Worm (Caenorhabditis elegans) whole organism, mixed stage, embryonic: ENCODE measurements around the gene nos-3.

Experiments
- M03D4.4 ChIP-seq: sonication (generic microtip); optimal IDR thresholded peaks from 2 replicates; lab custom pipeline; 2017; ENCODE audit warnings: mild to moderate bottlenecking, missing genetic modification characterization, missing compliant biosample characterization
- bed-3 ChIP-seq: fragments of 200-800 bp; sonication (Bioruptor generic); optimal IDR thresholded peaks from 3 replicates; lab custom pipeline; 2018; ENCODE audit warnings: mild to moderate bottlenecking, missing genetic modification characterization, moderate library complexity, missing compliant biosample characterization
- blmp-1 ChIP-seq: fragments of 150-350 bp; optimal IDR thresholded peaks from 2 replicates; lab custom pipeline; 2014; ENCODE audit warnings: missing biosample characterization, missing genetic modification characterization
- ceh-43 ChIP-seq: fragments of 200-800 bp; sonication (Bioruptor generic); optimal IDR thresholded peaks from 2 replicates; lab custom pipeline; 2018; ENCODE audit warnings: mild to moderate bottlenecking, missing genetic modification characterization, moderate library complexity, missing compliant biosample characterization
- ceh-83 ChIP-seq: fragments of 200-800 bp; sonication (Bioruptor generic); optimal IDR thresholded peaks from 2 replicates; lab custom pipeline; 2018; ENCODE audit warnings: mild to moderate bottlenecking, missing genetic modification characterization, missing compliant biosample characterization
- ces-1 ChIP-seq: fragments of 150-350 bp; optimal IDR thresholded peaks from 2 replicates; lab custom pipeline; 2014; ENCODE audit warnings: missing biosample characterization, missing genetic modification reagents, missing genetic modification characterization
- cnd-1 ChIP-seq: fragments of 200-800 bp; sonication (Bioruptor generic); optimal IDR thresholded peaks from 2 replicates; lab custom pipeline; 2018; ENCODE audit warnings: mild to moderate bottlenecking, missing genetic modification characterization, missing compliant biosample characterization
- drap-1 ChIP-seq: fragments of 200-800 bp; sonication (Bioruptor generic); optimal IDR thresholded peaks from 3 replicates; lab custom pipeline; 2018; ENCODE audit warnings: mild to moderate bottlenecking, missing genetic modification characterization, missing compliant biosample characterization
- elt-1 ChIP-seq: sonication (generic microtip); optimal IDR thresholded peaks from 2 replicates; lab custom pipeline; 2017; ENCODE audit warnings: missing genetic modification characterization, mild to moderate bottlenecking, missing compliant biosample characterization, antibody characterized with exemption, moderate library complexity, borderline replicate concordance; ENCODE audit not compliant: insufficient read depth
- elt-3 ChIP-seq: fragments of 150-350 bp; optimal IDR thresholded peaks from 2 replicates; lab custom pipeline; 2014; ENCODE audit warnings: missing biosample characterization, missing genetic modification characterization
- flh-1 ChIP-seq: fragments of 200-800 bp; sonication (Bioruptor generic); optimal IDR thresholded peaks from 2 replicates; lab custom pipeline; 2018; ENCODE audit warnings: mild to moderate bottlenecking, missing genetic modification characterization, moderate library complexity, missing compliant biosample characterization
- ham-2 ChIP-seq: fragments of 200-800 bp; sonication (Bioruptor generic); optimal IDR thresholded peaks from 2 replicates; lab custom pipeline; 2018; ENCODE audit warnings: mild to moderate bottlenecking, missing genetic modification characterization, missing compliant biosample characterization
- lsy-2 ChIP-seq: fragments of 150-350 bp; optimal IDR thresholded peaks from 2 replicates; lab custom pipeline; 2014; ENCODE audit warnings: missing biosample characterization, missing genetic modification characterization
- mab-5 ChIP-seq: fragments of 150-350 bp; optimal IDR thresholded peaks from 2 replicates; lab custom pipeline; 2014; ENCODE audit warnings: missing biosample characterization, missing genetic modification characterization
- nhr-12 ChIP-seq: fragments of 150-350 bp; optimal IDR thresholded peaks from 2 replicates; lab custom pipeline; 2014; ENCODE audit warnings: missing biosample characterization, missing genetic modification characterization
- nhr-2 ChIP-seq: fragments of 150-350 bp; optimal IDR thresholded peaks from 2 replicates; lab custom pipeline; 2014; ENCODE audit warnings: missing biosample characterization, missing genetic modification characterization
- nhr-237 ChIP-seq: fragments of 150-350 bp; optimal IDR thresholded peaks from 2 replicates; lab custom pipeline; 2014; ENCODE audit warnings: missing biosample characterization, missing genetic modification characterization
- nhr-28 ChIP-seq: fragments of 150-350 bp; optimal IDR thresholded peaks from 2 replicates; lab custom pipeline; 2014; ENCODE audit warnings: missing biosample characterization, missing genetic modification characterization
- pha-4 ChIP-seq: fragments of 150-350 bp; optimal IDR thresholded peaks from 2 replicates; lab custom pipeline; 2018; ENCODE audit warnings: missing biosample characterization, missing genetic modification reagents, missing genetic modification characterization
- snpc-4 ChIP-seq: fragments of 150-350 bp; optimal IDR thresholded peaks from 2 replicates; lab custom pipeline; 2014; ENCODE audit warnings: missing biosample characterization, missing genetic modification characterization
- sptf-1 ChIP-seq: sonication (generic microtip); optimal IDR thresholded peaks from 2 replicates; lab custom pipeline; 2017; ENCODE audit warnings: mild to moderate bottlenecking, missing genetic modification characterization, moderate library complexity, missing compliant biosample characterization
- tbx-8 ChIP-seq: fragments of 200-800 bp; sonication (Bioruptor generic); optimal IDR thresholded peaks from 2 replicates; lab custom pipeline; 2018; ENCODE audit warnings: mild to moderate bottlenecking, missing genetic modification characterization, moderate library complexity, missing compliant biosample characterization
- unc-39 ChIP-seq: fragments of 150-350 bp; optimal IDR thresholded peaks from 2 replicates; lab custom pipeline; 2014; ENCODE audit warnings: missing biosample characterization, missing genetic modification characterization
- ztf-11 ChIP-seq: fragments of 150-350 bp; optimal IDR thresholded peaks from 2 replicates; lab custom pipeline; 2014; ENCODE audit warnings: missing biosample characterization, missing genetic modification characterization

nos-3 gene

ce11 chrII:9791185-9791584 is 45.1 kb downstream of the nos-3 start:
- TF ChIP-seq elt-1 = no peak
- TF ChIP-seq tbx-8 (GFP tag; lab: Kevin White, UChicago) = no peak
- no peak for TF ChIP-seq pha-4 (tag; lab: Kevin White, UChicago)
- no peak for TF ChIP-seq unc-39 (tag; lab: Kevin White, UChicago)
- TF ChIP-seq ceh-43 (GFP tag; lab: Kevin White, UChicago) = no peak
- no peak for TF ChIP-seq drap-1
- no peak for TF ChIP-seq bed-3 (GFP tag; lab: Kevin White, UChicago)
- TF ChIP-seq nhr-28 (tag; lab: Kevin White, UChicago) = no peak
- TF ChIP-seq sptf-1 (tag; lab: Kevin White, UChicago) = no peak
- no peak for TF ChIP-seq cnd-1
- no peak for TF ChIP-seq lsy-2 (tag; lab: Kevin White, UChicago)
- TF ChIP-seq nhr-237 (tag; lab: Kevin White, UChicago) = no peak
- TF ChIP-seq ces-1 = no peak
- no peak for TF ChIP-seq mab-5 (tag; lab: Kevin White, UChicago)
- TF ChIP-seq nhr-12 = no peak
- no peak for TF ChIP-seq ztf-11 (tag; lab: Kevin White, UChicago)
- no peak for TF ChIP-seq ceh-83

ce11 chrII:9793197-9793596 is 47.1 kb downstream of the nos-3 start, which contains the start of gene cyp-13A3:
Gene cyp-13A3 (minus strand): TSS chrII:9793297.
- no peak for TF ChIP-seq elt-3
- no peak for TF ChIP-seq bed-3 (GFP tag; lab: Kevin White, UChicago)
- no peak for TF ChIP-seq mab-5 (tag; lab: Kevin White, UChicago)
- no peak for TF ChIP-seq blmp-1
- no peak for TF ChIP-seq nhr-12
- no peak for TF ChIP-seq flh-1 (GFP tag; lab: Kevin White, UChicago)

- no peak for TF ChIP-seq nhr-28 (tag; lab: Kevin White, UChicago)
- no peak for TF ChIP-seq M03D4.4 (tag; lab: Kevin White, UChicago)
- no peak for TF ChIP-seq flh-1 (GFP tag; lab: Kevin White, UChicago)
- no peak for TF ChIP-seq pha-4 (tag; lab: Kevin White, UChicago)
- TF ChIP-seq sptf-1 (tag; lab: Kevin White, UChicago) = no peak
- no peak for TF ChIP-seq nhr-12
- no peak for TF ChIP-seq ham-2
- TF ChIP-seq bed-3 (GFP tag; lab: Kevin White, UChicago) = no peak
- no peak for TF ChIP-seq ceh-83
- TF ChIP-seq cnd-1 = no peak
- no peak for TF ChIP-seq ces-1
- TF ChIP-seq nhr-2 (tag; lab: Kevin White, UChicago) = no peak
- TF ChIP-seq snpc-4 (tag; lab: Kevin White, UChicago) = no peak
- no peak for TF ChIP-seq unc-39 (tag; lab: Kevin White, UChicago)
- no peak for TF ChIP-seq drap-1
- no peak for TF ChIP-seq elt-3
These were observed 51.5 kb downstream of the nos-3 start, which contains the start of gene cyp-13A4 for ce11 chrII:9797664-9798063. Gene cyp-13A4 (minus strand): TSS chrII:9797740.
